Fruit fly (Drosophila melanogaster): ENCODE measurements around the gene CG11147.

dm6 chr2L:5706074-5706473 lies 35.0 kb downstream of the CG11147 start, which contains the start of gene CG7236:
- TF ChIP-seq Ets98B (GFP tag; IDR thresholded peaks at IDR 0.05), result no peak
- TF ChIP-seq Pif1B (GFP tag; optimal IDR thresholded peaks at IDR 0.05), result no peak
- no peak for TF ChIP-seq CG8301 (tag; optimal IDR thresholded peaks at IDR 0.05)
- TF ChIP-seq CG10348 (GFP tag; IDR thresholded peaks at IDR 0.05), result no peak
- no peak for TF ChIP-seq CG15710 (tag; optimal IDR thresholded peaks at IDR 0.05)
- TF ChIP-seq EcR (GFP tag; optimal IDR thresholded peaks at IDR 0.05), result no peak
- no peak for TF ChIP-seq fd96Ca (GFP tag; IDR thresholded peaks at IDR 0.05)
- no peak for TF ChIP-seq Snoo (tag; optimal IDR thresholded peaks at IDR 0.05)
